Worm (Caenorhabditis elegans) whole organism, L4 larva: ENCODE data around the gene ZK355.8.

Source experiments
- D1046.2 ChIP-seq: fragments of 200-800 bp; sonication (Bioruptor generic); IDR thresholded peaks from 2 replicates; pipeline ENCODE4 v1.3.6; 2022; ENCODE audit warnings: missing genetic modification characterization, missing compliant biosample characterization
- F10B5.3 ChIP-seq: sonication (generic microtip); optimal IDR thresholded peaks from 2 replicates; lab custom pipeline; 2016; ENCODE audit warnings: mild to moderate bottlenecking, missing genetic modification characterization, missing compliant biosample characterization
- F26F4.8 ChIP-seq: fragments of 200-800 bp; sonication (Bioruptor generic); conservative IDR thresholded peaks from 2 replicates; pipeline ENCODE4 v1.3.6; 2022; ENCODE audit warnings: missing genetic modification characterization, missing compliant biosample characterization
- F44E2.7 ChIP-seq: fragments of 200-800 bp; sonication (Bioruptor generic); IDR thresholded peaks from 2 replicates; pipeline ENCODE4 v2.1.2; 2022; ENCODE audit warnings: missing genetic modification characterization, missing compliant biosample characterization
- R02D3.7 ChIP-seq: fragments of 150-350 bp; sonication (generic microtip); optimal IDR thresholded peaks from 3 replicates; lab custom pipeline; 2014; ENCODE audit warnings: missing biosample characterization, missing genetic modification characterization
- T20F7.1 ChIP-seq: fragments of 200-800 bp; sonication (Bioruptor generic); optimal IDR thresholded peaks from 2 replicates; lab custom pipeline; 2018; ENCODE audit warnings: mild to moderate bottlenecking, missing genetic modification characterization, missing compliant biosample characterization
- ZK337.2 ChIP-seq: fragments of 200-800 bp; sonication (Bioruptor generic); IDR thresholded peaks from 2 replicates; pipeline ENCODE4 v1.3.6; 2022; ENCODE audit warnings: missing genetic modification reagents, missing genetic modification characterization, missing compliant biosample characterization
- aha-1 ChIP-seq: fragments of 150-350 bp; peaks from one replicate; lab custom pipeline; 2014; ENCODE audit warnings: missing biosample characterization, missing genetic modification characterization
- aly-2 ChIP-seq: sonication (generic microtip); optimal IDR thresholded peaks from 2 replicates; lab custom pipeline; 2018; ENCODE audit warnings: missing biosample characterization, missing genetic modification characterization
- ama-1 ChIP-seq: fragments of 150-350 bp; optimal IDR thresholded peaks from 2 replicates; lab custom pipeline; 2014; ENCODE audit warnings: inconsistent platforms, mixed read lengths
- arid-1 ChIP-seq: fragments of 200-800 bp; sonication (Bioruptor generic); conservative IDR thresholded peaks from 2 replicates; pipeline ENCODE4 v1.3.6; 2022; ENCODE audit warnings: missing genetic modification reagents, missing genetic modification characterization, missing compliant biosample characterization
- attf-4 ChIP-seq: sonication (generic microtip); optimal IDR thresholded peaks from 3 replicates; lab custom pipeline; 2017; ENCODE audit warnings: missing biosample characterization, missing genetic modification characterization
- ceh-44 ChIP-seq: fragments of 200-800 bp; sonication (Bioruptor generic); IDR thresholded peaks from 2 replicates; pipeline ENCODE4 v1.3.6; 2022; ENCODE audit warnings: missing genetic modification reagents, missing genetic modification characterization, missing compliant biosample characterization
- ceh-82 ChIP-seq: sonication (generic microtip); optimal IDR thresholded peaks from 2 replicates; lab custom pipeline; 2017; ENCODE audit warnings: missing biosample characterization, missing genetic modification characterization
- daf-19 ChIP-seq: fragments of 200-800 bp; sonication (Bioruptor generic); conservative IDR thresholded peaks from 2 replicates; pipeline ENCODE4 v1.3.6; 2022; ENCODE audit warnings: missing genetic modification characterization, missing compliant biosample characterization
- daf-8 ChIP-seq: fragments of 200-800 bp; sonication (Bioruptor generic); IDR thresholded peaks from 2 replicates; pipeline ENCODE4 v1.3.6; 2022; ENCODE audit warnings: missing genetic modification characterization, missing compliant biosample characterization
- dmd-6 ChIP-seq: fragments of 200-800 bp; sonication (Bioruptor generic); IDR thresholded peaks from 2 replicates; pipeline ENCODE4 v1.3.6; 2022; ENCODE audit warnings: missing genetic modification reagents, missing genetic modification characterization, missing compliant biosample characterization
- dmd-8 ChIP-seq: fragments of 200-800 bp; sonication (Bioruptor generic); IDR thresholded peaks from 2 replicates; pipeline ENCODE4 v1.3.6; 2022; ENCODE audit warnings: missing genetic modification characterization, missing compliant biosample characterization
- dmd-9 ChIP-seq: fragments of 200-800 bp; sonication (Bioruptor generic); IDR thresholded peaks from 2 replicates; pipeline ENCODE4 v1.3.6; 2022; ENCODE audit warnings: missing genetic modification reagents, missing genetic modification characterization, missing compliant biosample characterization
- dpl-1 ChIP-seq: fragments of 150-350 bp; optimal IDR thresholded peaks from 2 replicates; lab custom pipeline; 2014; ENCODE audit warnings: missing biosample characterization, missing genetic modification reagents, missing genetic modification characterization
- egl-27 ChIP-seq: sonication (generic microtip); optimal IDR thresholded peaks from 3 replicates; lab custom pipeline; 2017; ENCODE audit warnings: missing biosample characterization, missing genetic modification reagents, missing genetic modification characterization
- fkh-10 ChIP-seq: fragments of 150-350 bp; optimal IDR thresholded peaks from 2 replicates; lab custom pipeline; 2014; ENCODE audit warnings: missing biosample characterization, missing genetic modification reagents, missing genetic modification characterization
- hif-1 ChIP-seq, 2 experiments: sonication (generic microtip); optimal IDR thresholded peaks; 2 replicates each; lab custom pipeline; 2016 to 2017; ENCODE audit warnings: missing compliant biosample characterization in 2 of 2, missing genetic modification characterization in 2 of 2, missing genetic modification reagents in 2 of 2, missing genotype in 2 of 2, mild to moderate bottlenecking in 1 of 2
- hlh-11 ChIP-seq: fragments of 200-800 bp; sonication (Bioruptor generic); optimal IDR thresholded peaks from 2 replicates; lab custom pipeline; 2018; ENCODE audit warnings: mild to moderate bottlenecking, missing genetic modification characterization, missing compliant biosample characterization
- hmg-1.1 ChIP-seq: fragments of 200-800 bp; sonication (Bioruptor generic); IDR thresholded peaks from 2 replicates; pipeline ENCODE4 v1.3.6; 2022; ENCODE audit warnings: missing genetic modification reagents, missing genetic modification characterization, missing compliant biosample characterization
- lim-7 ChIP-seq: fragments of 200-800 bp; sonication (Bioruptor generic); IDR thresholded peaks from 2 replicates; pipeline ENCODE4 v1.3.6; 2022; ENCODE audit warnings: missing genetic modification characterization, missing compliant biosample characterization
- lin-15B ChIP-seq: fragments of 150-350 bp; sonication (generic microtip); optimal IDR thresholded peaks from 3 replicates; lab custom pipeline; 2014; ENCODE audit warnings: missing biosample characterization, missing genetic modification characterization
- lin-38 ChIP-seq: fragments of 200-800 bp; sonication (Bioruptor generic); IDR thresholded peaks from 2 replicates; pipeline ENCODE4 v1.3.6; 2022; ENCODE audit warnings: missing genetic modification reagents, missing genetic modification characterization, missing compliant biosample characterization
- lir-3 ChIP-seq: sonication (generic microtip); optimal IDR thresholded peaks from 2 replicates; lab custom pipeline; 2016; ENCODE audit warnings: mild to moderate bottlenecking, missing genetic modification characterization, missing compliant biosample characterization
- madf-5 ChIP-seq, 2 experiments: fragments of 200-800 bp; sonication (Bioruptor generic); IDR thresholded peaks; 2 replicates each; pipeline ENCODE4 v1.3.6; 2022; ENCODE audit warnings: missing compliant biosample characterization in 2 of 2, missing genetic modification characterization in 2 of 2
- madf-9 ChIP-seq: fragments of 200-800 bp; sonication (Bioruptor generic); conservative IDR thresholded peaks from 2 replicates; pipeline ENCODE4 v1.3.6; 2022; ENCODE audit warnings: missing genetic modification reagents, missing genetic modification characterization, missing compliant biosample characterization
- mdl-1 ChIP-seq, 2 experiments: fragments of 150-350 bp in 1 of 2; sonication (generic microtip) in 1 of 2; optimal IDR thresholded peaks; 2 replicates each; lab custom pipeline; 2014 to 2017; ENCODE audit warnings: missing biosample characterization in 2 of 2, missing genetic modification characterization in 2 of 2
- mes-2 ChIP-seq: sonication (generic microtip); optimal IDR thresholded peaks from 2 replicates; lab custom pipeline; 2016; ENCODE audit warnings: missing genotype, mild to moderate bottlenecking, missing genetic modification characterization, missing compliant biosample characterization; ENCODE audit not compliant: poor library complexity, severe bottlenecking
- mxl-2 ChIP-seq: fragments of 200-800 bp; sonication (Bioruptor generic); conservative IDR thresholded peaks from 2 replicates; pipeline ENCODE4 v1.3.6; 2022; ENCODE audit warnings: missing genetic modification reagents, missing genetic modification characterization, missing compliant biosample characterization
- nhr-11 ChIP-seq: fragments of 150-350 bp; optimal IDR thresholded peaks from 2 replicates; lab custom pipeline; 2014; ENCODE audit warnings: missing biosample characterization, missing genetic modification characterization
- nhr-237 ChIP-seq: sonication (generic microtip); optimal IDR thresholded peaks from 2 replicates; lab custom pipeline; 2017; ENCODE audit warnings: missing biosample characterization, missing genetic modification characterization
- pha-4 ChIP-seq, 2 experiments: fragments of 150-350 bp in 1 of 2; fragments of 200-800 bp in 1 of 2; sonication (Bioruptor generic) in 1 of 2; IDR thresholded peaks in 1 of 2; optimal IDR thresholded peaks in 1 of 2; 2 replicates each; pipeline versions ENCODE4 v1.3.6 to Lab custom; 2014 to 2022; ENCODE audit warnings: missing genetic modification characterization in 2 of 2, missing genetic modification reagents in 2 of 2, missing biosample characterization in 1 of 2, missing compliant biosample characterization in 1 of 2
- php-3 ChIP-seq: fragments of 200-800 bp; sonication (Bioruptor generic); IDR thresholded peaks from 2 replicates; pipeline ENCODE4 v1.3.6; 2022; ENCODE audit warnings: missing genetic modification reagents, missing genetic modification characterization, missing compliant biosample characterization
- saeg-2 ChIP-seq: fragments of 200-800 bp; sonication (Bioruptor generic); IDR thresholded peaks from 2 replicates; pipeline ENCODE4 v1.3.6; 2022; ENCODE audit warnings: missing genetic modification reagents, missing genetic modification characterization, missing compliant biosample characterization
- sdz-12 ChIP-seq: fragments of 200-800 bp; sonication (Bioruptor generic); optimal IDR thresholded peaks from 2 replicates; lab custom pipeline; 2018; ENCODE audit warnings: mild to moderate bottlenecking, missing genetic modification characterization, missing compliant biosample characterization
- skn-1 ChIP-seq: fragments of 150-350 bp; optimal IDR thresholded peaks from 2 replicates; lab custom pipeline; 2014; ENCODE audit warnings: missing biosample characterization, missing genetic modification characterization
- snpc-1.2 ChIP-seq: fragments of 200-800 bp; sonication (Bioruptor generic); IDR thresholded peaks from 2 replicates; pipeline ENCODE4 v1.3.6; 2022; ENCODE audit warnings: missing genetic modification reagents, missing genetic modification characterization, missing compliant biosample characterization
- tag-97 ChIP-seq: fragments of 200-800 bp; sonication (Bioruptor generic); IDR thresholded peaks from 2 replicates; pipeline ENCODE4 v1.3.6; 2022; ENCODE audit warnings: missing genetic modification characterization, missing compliant biosample characterization
- unc-130 ChIP-seq: sonication (generic microtip); optimal IDR thresholded peaks from 2 replicates; lab custom pipeline; 2016; ENCODE audit warnings: missing genetic modification reagents, missing genetic modification characterization, missing compliant biosample characterization
- unc-62 ChIP-seq, 3 experiments: fragments of 150-350 bp in 1 of 3; sonication (generic microtip); optimal IDR thresholded peaks in 2 of 3; peaks in 1 of 3; 1 replicate in 1 of 3; 2 replicates in 2 of 3; lab custom pipeline; 2014 to 2017; ENCODE audit warnings: missing biosample characterization in 3 of 3, missing genetic modification characterization in 3 of 3, missing genetic modification reagents in 3 of 3, missing genotype in 1 of 3
- zfp-2 ChIP-seq: sonication (generic microtip); optimal IDR thresholded peaks from 2 replicates; lab custom pipeline; 2016; ENCODE audit warnings: mild to moderate bottlenecking, missing genetic modification characterization, missing compliant biosample characterization
- zfp-3 ChIP-seq: fragments of 200-800 bp; sonication (Bioruptor generic); conservative IDR thresholded peaks from 2 replicates; pipeline ENCODE4 v1.3.6; 2022; ENCODE audit warnings: missing genetic modification reagents, missing genetic modification characterization, missing compliant biosample characterization
- ztf-11 ChIP-seq: fragments of 150-350 bp; optimal IDR thresholded peaks from 2 replicates; lab custom pipeline; 2014; ENCODE audit warnings: missing biosample characterization, missing genetic modification characterization

The ZK355.8 gene

ce11 chrII:2888957-2889630 is 38.5 kb upstream of the ZK355.8 start, which contains the start of gene pinn-1 (continued):
- peak; percentile 85 for TF ChIP-seq dmd-6 (GFP tag; lab: Robert Waterston, UW)
- TF ChIP-seq madf-5 (GFP tag; IDR thresholded peaks at IDR 0.05; lab: Robert Waterston, UW), result peak; percentile 67 to 85; a peak in 2 of 4 replicates
- TF ChIP-seq mdl-1 (tag; optimal IDR thresholded peaks at IDR 0.05; lab: Kevin White, UChicago), result no peak
- no peak for TF ChIP-seq nhr-237
- TF ChIP-seq dmd-8 (GFP tag; lab: Robert Waterston, UW), result no peak
- 0 out of 2 replicates have a peak, but pooled peaks have one; percentile 41 for TF ChIP-seq arid-1 (GFP tag; lab: Robert Waterston, UW)
- TF ChIP-seq saeg-2 (GFP tag; lab: Robert Waterston, UW), result 0 out of 2 replicates have a peak, but pooled peaks have one; percentile 28
- no peak for TF ChIP-seq unc-62 (GFP tag; optimal IDR thresholded peaks at IDR 0.05 in 1 of 2; lab: Kevin White, UChicago)
- no peak for TF ChIP-seq unc-62 (tag; optimal IDR thresholded peaks at IDR 0.05; lab: Kevin White, UChicago)
- peak in 1 of 2 experiments; percentile 94 for TF ChIP-seq hif-1 (tag; optimal IDR thresholded peaks at IDR 0.05; lab: Kevin White, UChicago)
- no peak for TF ChIP-seq attf-4 (tag; lab: Kevin White, UChicago)
- no peak for TF ChIP-seq aly-2
- TF ChIP-seq egl-27 (tag; lab: Kevin White, UChicago), result no peak
- TF ChIP-seq T20F7.1, result no peak
- peak; percentile 90 for TF ChIP-seq sdz-12 (GFP tag; lab: Kevin White, UChicago)
- peak; percentile 76 for TF ChIP-seq dpl-1 (GFP tag; lab: Kevin White, UChicago)
- TF ChIP-seq F44E2.7, result no peak
- 0 out of 2 replicates have a peak, but pooled peaks have one; percentile 16 for TF ChIP-seq mxl-2 (GFP tag; lab: Robert Waterston, UW)
- peak; percentile 97 for TF ChIP-seq dmd-9 (GFP tag; lab: Robert Waterston, UW)
- peak; percentile 26 for TF ChIP-seq zfp-2 (tag; lab: Kevin White, UChicago)
- peak; percentile 53 for TF ChIP-seq nhr-11 (tag; lab: Kevin White, UChicago)
- TF ChIP-seq ZK337.2 (GFP tag; lab: Robert Waterston, UW), result peak; percentile 96
- no peak for TF ChIP-seq ztf-11 (tag; lab: Kevin White, UChicago)
- TF ChIP-seq lim-7 (GFP tag; lab: Robert Waterston, UW), result no peak
- TF ChIP-seq lin-38 (GFP tag; lab: Robert Waterston, UW), result peak; percentile 99
- TF ChIP-seq F26F4.8 (GFP tag; lab: Robert Waterston, UW), result no peak
- peak; percentile 88 for TF ChIP-seq madf-9 (GFP tag; lab: Robert Waterston, UW)
- TF ChIP-seq pha-4 (GFP tag; IDR thresholded peaks at IDR 0.05; lab: Robert Waterston, UW), result peak; percentile 75
- peak; percentile 43 for TF ChIP-seq pha-4 (tag; optimal IDR thresholded peaks at IDR 0.05; lab: Kevin White, UChicago)
- TF ChIP-seq daf-8 (GFP tag; lab: Robert Waterston, UW), result no peak
- TF ChIP-seq daf-19, result no peak
- peak; percentile 87; the same call in 1 of the 2 replicates for TF ChIP-seq tag-97 (GFP tag; lab: Robert Waterston, UW)
- no peak for TF ChIP-seq skn-1 (tag; lab: Kevin White, UChicago)
- no peak for TF ChIP-seq ceh-82 (tag; lab: Kevin White, UChicago)
- TF ChIP-seq snpc-1.2 (GFP tag; lab: Robert Waterston, UW), result peak; percentile 75; the same call in 1 of the 2 replicates
- no peak for TF ChIP-seq lir-3 (tag; lab: Kevin White, UChicago)
- peak; percentile 31 for TF ChIP-seq F10B5.3 (tag; lab: Kevin White, UChicago)
- no peak for TF ChIP-seq R02D3.7 (tag; lab: Kevin White, UChicago)
- no peak for TF ChIP-seq ama-1 (lab: Kevin White, UChicago)
- peak; percentile 92 for TF ChIP-seq unc-130
- peak; percentile 79 for TF ChIP-seq hmg-1.1
- peak; percentile 78 for TF ChIP-seq hlh-11 (tag; lab: Kevin White, UChicago)
- TF ChIP-seq D1046.2, result peak; percentile 74; the same call in 1 of the 2 replicates
- TF ChIP-seq mes-2 (tag; lab: Kevin White, UChicago), result peak; percentile 100
- peak; percentile 78; the same call in 1 of the 2 replicates for TF ChIP-seq zfp-3 (GFP tag; lab: Robert Waterston, UW)
- peak; percentile 71 for TF ChIP-seq lin-15B (tag; lab: Kevin White, UChicago)
- TF ChIP-seq php-3, result peak; percentile 79
- peak; percentile 94 for TF ChIP-seq aha-1 (tag; lab: Kevin White, UChicago)
- TF ChIP-seq ceh-44, result peak; percentile 87
- peak; percentile 65 for TF ChIP-seq fkh-10 (GFP tag; lab: Kevin White, UChicago)
